Worm (Caenorhabditis elegans) whole organism, midembryonic: Measurements from ENCODE around the gene bris-1.

Experiments
- T22C8.4 ChIP-seq: fragments of 200-800 bp; sonication (Bioruptor generic); IDR thresholded peaks from 2 replicates; pipeline ENCODE4 v1.3.6; 2022; ENCODE audit warnings: missing genetic modification characterization, missing compliant biosample characterization
- cog-1 ChIP-seq: sonication (generic microtip); optimal IDR thresholded peaks from 2 replicates; lab custom pipeline; 2016; ENCODE audit warnings: missing genetic modification characterization, missing compliant biosample characterization
- flt-1 ChIP-seq: fragments of 200-800 bp; sonication (Bioruptor generic); IDR thresholded peaks from 2 replicates; pipeline ENCODE4 v1.3.6; 2022; ENCODE audit warnings: missing genetic modification characterization, missing compliant biosample characterization
- klf-2 ChIP-seq: fragments of 200-800 bp; sonication (Bioruptor generic); conservative IDR thresholded peaks from 2 replicates; pipeline ENCODE4 v1.3.6; 2022; ENCODE audit warnings: missing genetic modification reagents, missing genetic modification characterization, missing compliant biosample characterization
- med-1 ChIP-seq: sonication (generic microtip); optimal IDR thresholded peaks from 2 replicates; lab custom pipeline; 2017; ENCODE audit warnings: missing genetic modification characterization, mild to moderate bottlenecking, missing compliant biosample characterization, antibody characterized with exemption, missing genetic modification reagents; ENCODE audit not compliant: insufficient read depth
- ref-1 ChIP-seq: fragments of 200-800 bp; sonication (Bioruptor generic); conservative IDR thresholded peaks from 2 replicates; pipeline ENCODE4 v1.3.6; 2022; ENCODE audit warnings: missing genetic modification reagents, missing genetic modification characterization, missing compliant biosample characterization
- tab-1 ChIP-seq: fragments of 200-800 bp; sonication (Bioruptor generic); IDR thresholded peaks from 2 replicates; pipeline ENCODE4 v1.3.6; 2022; ENCODE audit warnings: missing genetic modification characterization, missing compliant biosample characterization
- ztf-23 ChIP-seq: fragments of 200-800 bp; sonication (Bioruptor generic); IDR thresholded peaks from 2 replicates; pipeline ENCODE4 v1.3.6; 2022; ENCODE audit warnings: missing genetic modification reagents, missing genetic modification characterization, missing compliant biosample characterization
- ztf-29 ChIP-seq: fragments of 200-800 bp; sonication (Bioruptor generic); IDR thresholded peaks from 2 replicates; pipeline ENCODE4 v1.3.6; 2022; ENCODE audit warnings: missing genetic modification reagents, missing genetic modification characterization, missing compliant biosample characterization

The bris-1 gene

DNA sequence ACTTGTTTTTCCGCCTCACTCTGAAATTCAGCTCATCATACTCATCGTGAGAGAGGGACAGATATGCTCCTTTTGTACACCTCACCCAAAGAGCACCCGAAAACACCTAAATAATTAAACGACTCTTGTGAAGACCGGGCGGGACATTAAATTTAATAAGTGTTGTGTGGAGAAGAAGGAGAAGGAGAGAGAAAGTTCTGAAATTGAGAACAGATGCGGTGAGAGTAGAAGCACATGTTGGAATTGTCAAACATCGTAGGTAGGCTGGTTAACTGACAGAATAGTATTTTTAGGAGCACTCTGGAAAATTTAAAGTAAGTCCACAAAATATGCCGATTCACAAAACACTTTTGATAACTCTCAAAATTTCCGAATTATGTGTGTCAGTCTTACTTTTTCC, 34.4 kb upstream of the bris-1 start:
- TF ChIP-seq cog-1 (tag; lab: Kevin White, UChicago): no peak
- no peak for TF ChIP-seq ztf-23
- TF ChIP-seq klf-2 (GFP tag; lab: Robert Waterston, UW): no peak
- no peak for TF ChIP-seq ref-1 (GFP tag; lab: Robert Waterston, UW)
- TF ChIP-seq flt-1 (GFP tag; lab: Robert Waterston, UW): no peak
- TF ChIP-seq med-1: no peak
- TF ChIP-seq T22C8.4 (GFP tag; lab: Robert Waterston, UW): no peak
- TF ChIP-seq tab-1 (GFP tag; lab: Robert Waterston, UW): no peak
- TF ChIP-seq ztf-29 (GFP tag; lab: Robert Waterston, UW): no peak

DNA sequence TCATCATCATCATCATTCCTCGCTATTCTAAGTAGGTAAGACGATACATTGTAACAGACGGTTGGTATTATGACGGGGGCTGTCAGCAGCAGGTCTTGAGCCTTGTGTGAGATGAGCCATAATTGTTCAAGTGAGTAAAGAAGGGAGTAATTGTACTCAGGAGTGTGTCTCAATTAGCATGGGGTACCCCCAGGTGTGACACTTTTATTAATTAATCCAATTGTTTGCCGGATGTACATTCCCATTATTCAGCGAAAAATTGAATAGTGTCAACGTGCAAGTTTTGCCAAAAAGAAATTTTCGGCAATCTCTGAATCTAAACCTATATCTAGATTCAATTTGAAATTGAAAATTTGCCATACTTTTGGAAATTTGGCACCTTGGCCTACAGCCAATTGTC, 29.9 kb upstream of the bris-1 start:
- TF ChIP-seq flt-1 (GFP tag; lab: Robert Waterston, UW) (no peak), ztf-29 (GFP tag; lab: Robert Waterston, UW) (no peak), klf-2 (GFP tag; lab: Robert Waterston, UW) (no peak), med-1 (no peak), cog-1 (tag; lab: Kevin White, UChicago) (no peak), T22C8.4 (GFP tag; lab: Robert Waterston, UW) (no peak), ztf-23 (no peak), ref-1 (GFP tag; lab: Robert Waterston, UW) (no peak), tab-1 (GFP tag; lab: Robert Waterston, UW) (no peak)

DNA sequence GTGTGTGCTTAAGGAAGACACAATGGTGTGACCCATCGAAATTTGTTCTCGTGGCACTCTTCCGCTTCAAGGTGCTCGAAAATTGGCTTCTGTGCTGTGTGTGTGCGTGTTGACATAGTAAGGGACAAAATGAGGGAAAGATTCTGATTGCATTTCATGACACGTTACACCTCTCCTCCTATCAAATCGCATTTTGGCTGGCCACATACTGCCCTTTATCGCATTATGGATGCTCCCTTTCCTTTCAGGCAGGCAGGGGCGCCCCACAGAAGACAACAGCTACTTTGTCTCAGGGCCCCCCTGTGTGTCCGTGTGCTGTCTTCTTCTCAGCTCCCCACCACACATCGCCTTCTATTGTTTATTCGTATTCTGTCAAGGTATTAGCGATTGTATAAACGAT, 28.4 kb upstream of the bris-1 start:
- TF ChIP-seq T22C8.4 (GFP tag; lab: Robert Waterston, UW) (no peak), ztf-29 (GFP tag; lab: Robert Waterston, UW) (no peak), klf-2 (GFP tag; lab: Robert Waterston, UW) (no peak), flt-1 (GFP tag; lab: Robert Waterston, UW) (no peak), ref-1 (GFP tag; lab: Robert Waterston, UW) (no peak), cog-1 (tag; lab: Kevin White, UChicago) (no peak), ztf-23 (no peak), tab-1 (GFP tag; lab: Robert Waterston, UW) (no peak), med-1 (no peak)

DNA sequence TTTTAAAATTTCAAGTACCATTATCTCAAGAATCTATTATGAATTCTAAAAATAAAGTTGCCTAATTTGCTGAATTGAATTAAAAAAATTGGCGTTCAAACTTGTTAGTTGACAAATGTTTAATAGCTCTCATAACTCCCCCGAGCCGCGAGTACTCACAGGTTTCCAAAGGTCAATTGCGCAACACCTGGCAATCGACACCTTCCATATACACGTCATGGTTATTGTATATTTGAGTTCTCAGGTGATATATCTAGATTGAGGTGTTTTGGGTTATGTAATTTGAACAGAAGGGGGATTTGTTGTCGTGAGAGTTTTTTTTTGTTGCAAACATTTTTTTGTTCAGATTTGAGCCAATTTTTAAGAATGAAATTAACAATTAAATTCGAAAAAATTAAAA, 25.5 kb upstream of the bris-1 start:
- TF ChIP-seq flt-1 (GFP tag; lab: Robert Waterston, UW) (no peak), T22C8.4 (GFP tag; lab: Robert Waterston, UW) (no peak), ref-1 (GFP tag; lab: Robert Waterston, UW) (no peak)

DNA sequence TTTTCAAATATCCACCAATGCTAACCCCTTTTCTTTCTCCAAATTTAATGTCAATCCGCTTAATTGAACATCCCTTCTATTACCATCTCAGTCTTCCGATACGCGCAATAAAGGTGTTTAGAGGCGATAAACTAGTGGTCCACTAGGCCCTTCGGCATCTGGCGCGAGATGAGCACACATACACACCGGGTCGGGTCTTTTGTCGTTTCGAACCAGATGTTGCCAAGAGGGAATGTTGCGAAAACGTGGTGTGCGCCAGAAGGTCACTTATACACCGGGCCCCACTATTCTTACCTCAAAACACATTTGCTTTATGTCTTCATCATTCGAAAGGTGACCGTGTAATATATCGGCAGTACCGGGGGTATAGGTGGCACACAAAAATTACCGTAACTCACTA, 24.9 kb upstream of the bris-1 start:
- TF ChIP-seq T22C8.4 (GFP tag; lab: Robert Waterston, UW): peak; percentile 23; the same call in 1 of the 2 replicates
- TF ChIP-seq ref-1 (GFP tag; lab: Robert Waterston, UW): no peak

DNA sequence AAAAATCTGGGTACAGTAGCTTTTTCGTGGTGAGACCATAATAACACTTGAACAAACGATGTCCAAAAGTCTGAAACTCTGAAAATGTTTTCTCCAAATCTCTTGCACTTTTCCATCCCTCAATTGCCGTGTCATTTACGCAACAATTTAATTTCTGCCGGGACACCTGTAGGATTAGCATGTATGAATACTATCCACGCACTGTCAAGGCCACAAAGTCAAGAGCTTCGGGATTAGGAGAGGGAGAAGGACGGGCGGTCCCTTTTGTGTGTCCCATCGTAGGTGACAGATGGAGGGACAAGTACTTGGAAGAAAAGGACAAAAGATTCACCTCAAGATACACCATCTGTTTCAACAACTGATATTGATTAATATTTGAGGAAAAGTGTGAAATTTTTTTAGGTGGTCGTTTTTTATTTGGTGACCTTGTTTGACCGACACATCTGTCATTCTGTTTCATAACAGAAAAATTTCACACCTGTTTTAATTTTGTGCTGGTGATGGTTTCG, 23.9 kb upstream of the bris-1 start:
- TF ChIP-seq T22C8.4 (GFP tag; lab: Robert Waterston, UW) (no peak), ztf-23 (no peak), tab-1 (GFP tag; lab: Robert Waterston, UW) (no peak), flt-1 (GFP tag; lab: Robert Waterston, UW) (no peak)

DNA sequence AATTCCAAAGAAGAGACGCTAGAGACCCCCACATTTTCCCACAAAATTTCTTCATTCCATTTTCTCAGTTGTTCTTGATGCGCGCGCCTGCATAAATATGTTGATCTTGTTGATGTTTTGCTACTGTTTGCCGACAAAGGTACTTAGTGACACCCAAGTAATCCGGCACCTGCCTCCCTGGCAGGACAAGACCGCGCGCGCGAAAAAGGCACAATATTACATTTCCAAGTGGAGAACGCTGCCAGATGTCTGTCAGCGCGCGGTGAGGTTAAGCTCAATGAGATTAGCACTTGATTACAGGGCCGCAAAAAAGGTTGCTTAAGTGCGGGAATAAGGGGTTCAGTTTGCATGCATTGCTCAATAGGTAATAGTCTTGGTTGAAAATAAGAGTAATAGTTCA, 22.5 kb upstream of the bris-1 start:
- TF ChIP-seq tab-1 (GFP tag; lab: Robert Waterston, UW): no peak
- TF ChIP-seq ztf-23: no peak
- no peak for TF ChIP-seq klf-2 (GFP tag; lab: Robert Waterston, UW)
- no peak for TF ChIP-seq flt-1 (GFP tag; lab: Robert Waterston, UW)
- no peak for TF ChIP-seq T22C8.4 (GFP tag; lab: Robert Waterston, UW)
- no peak for TF ChIP-seq ztf-29 (GFP tag; lab: Robert Waterston, UW)
- TF ChIP-seq med-1: no peak
- no peak for TF ChIP-seq cog-1 (tag; lab: Kevin White, UChicago)
- no peak for TF ChIP-seq ref-1 (GFP tag; lab: Robert Waterston, UW)

DNA sequence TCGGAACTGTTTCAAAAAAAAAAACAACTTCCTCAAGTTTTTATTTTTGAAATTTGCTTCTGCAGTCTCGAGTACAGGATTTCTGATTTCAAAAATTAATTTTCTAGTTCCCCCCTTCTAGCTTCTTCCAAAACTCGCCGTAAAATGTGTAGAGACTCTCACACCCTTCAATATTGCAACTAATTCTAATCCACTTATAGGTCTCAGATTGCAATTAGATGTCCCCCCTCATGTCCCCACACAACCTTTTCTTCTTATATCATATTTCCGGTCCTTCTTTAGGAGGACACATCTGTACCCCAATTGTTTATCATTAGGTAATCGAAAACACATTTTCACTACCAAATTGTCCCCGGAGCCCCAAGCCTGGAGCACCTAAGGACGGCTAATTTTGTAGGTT, 21.4 kb upstream of the bris-1 start:
- TF ChIP-seq ref-1 (GFP tag; lab: Robert Waterston, UW) (no peak), ztf-29 (GFP tag; lab: Robert Waterston, UW) (no peak), ztf-23 (no peak), flt-1 (GFP tag; lab: Robert Waterston, UW) (no peak), med-1 (no peak), klf-2 (GFP tag; lab: Robert Waterston, UW) (no peak)

DNA sequence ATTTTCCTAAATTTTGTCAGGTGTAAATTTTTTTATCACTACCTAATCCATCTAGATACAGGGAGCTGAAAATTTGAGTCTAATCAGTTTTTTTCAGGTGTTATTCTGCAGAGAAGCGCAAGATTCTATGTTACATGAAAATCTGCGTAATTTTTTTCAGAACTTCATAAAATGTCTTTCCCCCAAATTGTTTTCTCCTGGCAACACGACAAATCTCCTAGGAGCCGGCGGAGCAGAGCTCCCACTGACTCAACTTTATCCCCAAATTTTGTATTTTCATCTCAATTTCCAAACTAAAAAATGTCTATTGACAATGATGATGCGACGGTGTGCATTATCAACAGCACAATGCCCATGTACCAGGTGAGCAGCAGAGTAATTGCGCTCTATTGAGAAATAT, 20.3 kb upstream of the bris-1 start, which contains the start of gene F28F9.2:
Gene F28F9.2 (plus strand): TSS at position 301 of the 400 bp plus-strand sequence.
- TF ChIP-seq med-1 (no peak), ref-1 (GFP tag; lab: Robert Waterston, UW) (no peak), ztf-29 (GFP tag; lab: Robert Waterston, UW) (no peak), T22C8.4 (GFP tag; lab: Robert Waterston, UW) (no peak), ztf-23 (no peak), cog-1 (tag; lab: Kevin White, UChicago) (no peak), tab-1 (GFP tag; lab: Robert Waterston, UW) (no peak), klf-2 (GFP tag; lab: Robert Waterston, UW) (no peak), flt-1 (GFP tag; lab: Robert Waterston, UW) (no peak)

DNA sequence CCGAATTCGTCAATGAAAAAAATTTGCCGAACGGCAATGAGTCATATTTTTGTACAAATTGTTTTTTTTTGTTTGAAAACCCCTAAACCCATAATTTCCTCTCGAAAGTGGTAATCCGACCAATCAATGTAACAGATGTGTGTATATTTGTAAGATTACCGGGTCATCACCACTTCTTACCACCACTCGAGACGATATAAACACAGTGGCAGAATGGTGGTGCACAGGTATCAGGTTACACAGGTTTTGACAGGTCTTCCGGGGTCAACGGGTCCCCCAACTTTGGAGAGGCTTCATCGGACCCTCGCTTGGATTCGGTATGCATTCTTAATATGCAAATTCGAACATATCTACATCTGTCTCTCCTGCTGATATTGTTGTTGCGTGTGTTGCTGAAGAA, 19.6 kb upstream of the bris-1 start:
- TF ChIP-seq ref-1 (GFP tag; lab: Robert Waterston, UW) (no peak), klf-2 (GFP tag; lab: Robert Waterston, UW) (no peak), T22C8.4 (GFP tag; lab: Robert Waterston, UW) (no peak), med-1 (no peak), ztf-23 (no peak), tab-1 (GFP tag; lab: Robert Waterston, UW) (no peak), flt-1 (GFP tag; lab: Robert Waterston, UW) (no peak), cog-1 (tag; lab: Kevin White, UChicago) (no peak), ztf-29 (GFP tag; lab: Robert Waterston, UW) (no peak)
